Fruit fly (Drosophila melanogaster): ENCODE measurements around the gene mop.

Gene mop

DNA sequence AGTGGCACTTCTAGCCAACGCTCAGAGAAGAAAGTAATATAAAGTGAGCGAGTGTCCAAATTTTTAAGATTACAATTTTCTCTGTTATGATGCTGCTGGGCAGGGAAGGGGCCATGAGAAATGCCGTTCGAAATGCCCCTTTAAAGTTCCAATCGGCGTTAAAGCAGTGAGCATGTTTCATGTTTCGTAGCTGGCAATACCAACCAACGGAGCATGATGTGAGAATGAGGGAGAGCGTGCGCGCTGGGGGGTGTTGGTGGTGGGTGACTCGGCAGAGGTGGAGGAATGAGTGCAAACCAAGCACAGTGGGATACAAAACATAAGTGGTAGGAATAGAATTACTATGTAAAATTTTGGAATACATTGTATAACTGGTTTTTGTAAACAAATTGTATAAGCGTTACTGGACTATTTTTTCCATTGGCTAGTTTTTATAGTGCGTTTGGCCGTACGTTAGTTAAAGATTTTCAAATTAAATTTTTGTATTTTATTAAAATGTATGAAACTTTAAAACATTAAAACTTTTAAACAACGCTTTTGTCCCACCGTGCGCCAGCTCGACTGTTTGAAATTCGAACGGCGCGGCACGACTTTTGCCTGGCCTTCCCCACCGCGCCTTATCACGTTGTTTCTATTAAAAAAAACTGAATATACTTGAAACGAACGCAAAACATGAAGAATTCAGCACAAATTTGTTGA, 16.7 kb downstream of the mop start (continued):
- peak; percentile 100 for TF ChIP-seq spab (GFP tag; optimal IDR thresholded peaks at IDR 0.05)
- peak; percentile 99 for TF ChIP-seq Met (GFP tag; optimal IDR thresholded peaks at IDR 0.05)
- TF ChIP-seq Lpt (GFP tag; optimal IDR thresholded peaks at IDR 0.05) = peak; percentile 100
- peak; percentile 100 for TF ChIP-seq CG6276 (GFP tag; optimal IDR thresholded peaks at IDR 0.05)
- TF ChIP-seq pdm3 (GFP tag; optimal IDR thresholded peaks at IDR 0.05) = peak; percentile 100
- TF ChIP-seq CG8119 (GFP tag; IDR thresholded peaks at IDR 0.05) = peak; percentile 100
- TF ChIP-seq CG6808 (GFP tag; optimal IDR thresholded peaks at IDR 0.05) = peak; percentile 99
- TF ChIP-seq lz (GFP tag; optimal IDR thresholded peaks at IDR 0.05) = peak; percentile 99
- peak; percentile 99 for TF ChIP-seq Sox102F (GFP tag; optimal IDR thresholded peaks at IDR 0.05)
- peak; percentile 99 for TF ChIP-seq Hr39 (GFP tag; optimal IDR thresholded peaks at IDR 0.05)
- TF ChIP-seq OdsH (GFP tag; optimal IDR thresholded peaks at IDR 0.05) = peak; percentile 100
- TF ChIP-seq CG1621 (tag; optimal IDR thresholded peaks at IDR 0.05) = peak; percentile 99
- TF ChIP-seq CG7368 (GFP tag; optimal IDR thresholded peaks at IDR 0.05) = peak; percentile 99
- peak; percentile 99 for TF ChIP-seq fd59A (GFP tag; optimal IDR thresholded peaks at IDR 0.05)
- TF ChIP-seq CG6854 (GFP tag; optimal IDR thresholded peaks at IDR 0.05) = peak; percentile 99
- TF ChIP-seq dac (GFP tag; optimal IDR thresholded peaks at IDR 0.05) = peak; percentile 100
- TF ChIP-seq CG15336 (GFP tag; IDR thresholded peaks at IDR 0.05) = peak; percentile 100
- TF ChIP-seq fkh (GFP tag; optimal IDR thresholded peaks at IDR 0.05) = peak; percentile 99
- TF ChIP-seq CG11294 (GFP tag; IDR thresholded peaks at IDR 0.05) = peak; percentile 100
- TF ChIP-seq Ets21C (GFP tag; optimal IDR thresholded peaks at IDR 0.05) = peak; percentile 99
- peak; percentile 99 for TF ChIP-seq CG31627 (GFP tag; optimal IDR thresholded peaks at IDR 0.05)
- TF ChIP-seq Smox (GFP tag; optimal IDR thresholded peaks at IDR 0.05) = peak; percentile 99
- peak; percentile 99 for TF ChIP-seq Eip93F (GFP tag; optimal IDR thresholded peaks at IDR 0.05)
- TF ChIP-seq CG8632 (GFP tag; optimal IDR thresholded peaks at IDR 0.05) = peak; percentile 99
- TF ChIP-seq Blimp-1 (GFP tag; optimal IDR thresholded peaks at IDR 0.05) = peak; percentile 97
- TF ChIP-seq Sox14 (GFP tag; optimal IDR thresholded peaks at IDR 0.05) = peak; percentile 100

DNA sequence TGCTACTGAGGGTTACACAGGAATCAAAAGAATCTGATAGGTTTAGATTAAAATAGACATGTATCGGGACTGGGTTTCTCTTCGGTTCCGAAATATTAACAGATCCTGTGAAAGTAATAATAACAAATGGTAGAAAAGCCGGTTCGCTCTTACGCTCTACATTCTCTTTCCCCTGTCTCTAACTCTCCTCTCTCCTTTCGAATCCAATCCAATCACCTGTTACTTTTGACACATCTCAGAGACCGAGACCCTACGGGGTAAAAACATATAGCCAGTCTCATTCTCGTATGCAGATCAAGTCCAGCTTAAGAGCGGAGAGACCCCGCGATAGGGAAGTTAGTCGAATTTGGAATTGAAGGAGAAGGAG, 17.2 kb downstream of the mop start:
- TF ChIP-seq Eip78C (GFP tag) (no peak), Ets21C (GFP tag; optimal IDR thresholded peaks at IDR 0.05) (no peak), Hr38 (GFP tag; optimal IDR thresholded peaks at IDR 0.05) (no peak), CG10669 (GFP tag; optimal IDR thresholded peaks at IDR 0.05) (no peak), vri (GFP tag; optimal IDR thresholded peaks at IDR 0.05) (no peak)

DNA sequence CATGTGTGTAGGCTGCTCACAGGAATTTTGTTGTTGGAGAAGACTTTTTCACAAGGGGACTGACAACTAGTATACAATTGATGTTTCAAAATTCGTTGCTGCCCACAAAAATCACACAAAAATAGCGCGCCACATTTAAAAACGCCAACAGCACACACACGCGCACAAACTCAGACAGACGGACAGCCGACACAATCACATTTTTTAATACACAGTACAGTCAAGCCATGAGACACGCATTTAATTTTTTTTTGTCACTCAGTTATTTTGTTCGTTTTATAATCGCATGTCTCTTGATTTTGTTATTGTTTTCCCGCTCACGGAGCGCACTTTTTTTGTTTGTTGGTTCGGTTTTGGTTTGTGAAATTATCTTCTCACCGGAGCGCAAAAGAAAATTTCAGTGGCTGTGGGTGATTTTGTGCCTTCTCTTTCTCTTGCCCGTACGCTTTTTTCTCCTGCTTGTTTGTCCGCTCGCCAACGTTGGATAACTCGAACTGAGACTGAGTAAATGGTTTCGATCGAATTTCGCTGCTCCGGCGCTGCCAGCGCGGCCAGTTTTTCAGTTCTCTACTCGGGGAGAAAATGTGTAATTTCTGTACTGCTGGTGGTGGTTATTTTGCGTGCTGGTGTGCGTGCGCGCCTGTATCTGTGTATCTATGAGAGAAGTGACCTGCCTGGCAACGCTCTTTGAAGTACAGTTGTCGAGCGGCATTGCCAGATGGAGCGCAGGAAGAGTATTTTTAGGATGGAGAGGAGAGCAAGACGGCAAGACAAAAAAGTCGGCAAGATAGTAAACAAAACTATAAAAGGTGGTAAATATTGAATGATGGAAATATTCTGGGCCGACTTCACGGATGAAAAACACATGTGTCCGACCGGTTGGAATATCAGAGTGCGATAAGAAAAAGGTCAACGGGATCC, 18.2 kb downstream of the mop start, which contains the start of gene CG42507:
CG42507 (minus strand) TSS at position 499 of the 921 bp plus-strand sequence.
- TF ChIP-seq Hr38 (GFP tag; optimal IDR thresholded peaks at IDR 0.05) (no peak), CG8119 (GFP tag; IDR thresholded peaks at IDR 0.05) (peak; percentile 38; the same call in 2 of the 3 replicates), svp (GFP tag) (peak; percentile 55), salr (GFP tag; optimal IDR thresholded peaks at IDR 0.05) (peak in 1 of 2 experiments; percentile 5), Hr4 (GFP tag; optimal IDR thresholded peaks at IDR 0.05) (no peak), ss (GFP tag; optimal IDR thresholded peaks at IDR 0.05) (peak; percentile 23 to 50), CG34406 (GFP tag; optimal IDR thresholded peaks at IDR 0.05) (no peak), eg (GFP tag; IDR thresholded peaks at IDR 0.05) (no peak; the same call in 1 of the 3 replicates), Met (GFP tag; optimal IDR thresholded peaks at IDR 0.05) (no peak), CG15336 (GFP tag; IDR thresholded peaks at IDR 0.05) (peak; percentile 20; the same call in 1 of the 2 replicates), cyc (GFP tag; optimal IDR thresholded peaks at IDR 0.05) (no peak), CG8319 (GFP tag; optimal IDR thresholded peaks at IDR 0.05) (no peak), CG8632 (GFP tag; optimal IDR thresholded peaks at IDR 0.05) (peak; percentile 5), CG11902 (GFP tag; optimal IDR thresholded peaks at IDR 0.05) (no peak), Sox102F (GFP tag; optimal IDR thresholded peaks at IDR 0.05) (peak; percentile 16), CG6854 (GFP tag; optimal IDR thresholded peaks at IDR 0.05) (peak; percentile 71), CG10669 (GFP tag; optimal IDR thresholded peaks at IDR 0.05) (no peak), fkh (GFP tag; optimal IDR thresholded peaks at IDR 0.05) (peak; percentile 98), Hr39 (GFP tag; optimal IDR thresholded peaks at IDR 0.05) (no peak), achi (GFP tag; optimal IDR thresholded peaks at IDR 0.05) (no peak), CG31627 (GFP tag; optimal IDR thresholded peaks at IDR 0.05) (no peak), CG6792 (GFP tag; optimal IDR thresholded peaks at IDR 0.05) (no peak), Sox15 (GFP tag; optimal IDR thresholded peaks at IDR 0.05) (no peak), CG1621 (tag; optimal IDR thresholded peaks at IDR 0.05) (peak; percentile 39), Eip75B (GFP tag; optimal IDR thresholded peaks at IDR 0.05) (no peak), CG16779 (tag; optimal IDR thresholded peaks at IDR 0.05) (peak; percentile 30)

Measured in whole organism, prepupa.